Worm (Caenorhabditis elegans) whole organism, mixed stage, embryonic: ENCODE measurements around the gene ckk-1.

ENCODE experiments used
- M03D4.4 ChIP-seq: sonication (generic microtip); optimal IDR thresholded peaks from 2 replicates; lab custom pipeline; 2017; ENCODE audit warnings: mild to moderate bottlenecking, missing genetic modification characterization, missing compliant biosample characterization
- bed-3 ChIP-seq: fragments of 200-800 bp; sonication (Bioruptor generic); optimal IDR thresholded peaks from 3 replicates; lab custom pipeline; 2018; ENCODE audit warnings: mild to moderate bottlenecking, missing genetic modification characterization, moderate library complexity, missing compliant biosample characterization
- blmp-1 ChIP-seq: fragments of 150-350 bp; optimal IDR thresholded peaks from 2 replicates; lab custom pipeline; 2014; ENCODE audit warnings: missing biosample characterization, missing genetic modification characterization
- ceh-39 ChIP-seq: fragments of 150-350 bp; optimal IDR thresholded peaks from 2 replicates; lab custom pipeline; 2014; ENCODE audit warnings: missing biosample characterization, missing genetic modification characterization
- ceh-43 ChIP-seq: fragments of 200-800 bp; sonication (Bioruptor generic); optimal IDR thresholded peaks from 2 replicates; lab custom pipeline; 2018; ENCODE audit warnings: mild to moderate bottlenecking, missing genetic modification characterization, moderate library complexity, missing compliant biosample characterization
- ceh-83 ChIP-seq: fragments of 200-800 bp; sonication (Bioruptor generic); optimal IDR thresholded peaks from 2 replicates; lab custom pipeline; 2018; ENCODE audit warnings: mild to moderate bottlenecking, missing genetic modification characterization, missing compliant biosample characterization
- ces-1 ChIP-seq: fragments of 150-350 bp; optimal IDR thresholded peaks from 2 replicates; lab custom pipeline; 2014; ENCODE audit warnings: missing biosample characterization, missing genetic modification reagents, missing genetic modification characterization
- cnd-1 ChIP-seq: fragments of 200-800 bp; sonication (Bioruptor generic); optimal IDR thresholded peaks from 2 replicates; lab custom pipeline; 2018; ENCODE audit warnings: mild to moderate bottlenecking, missing genetic modification characterization, missing compliant biosample characterization
- drap-1 ChIP-seq: fragments of 200-800 bp; sonication (Bioruptor generic); optimal IDR thresholded peaks from 3 replicates; lab custom pipeline; 2018; ENCODE audit warnings: mild to moderate bottlenecking, missing genetic modification characterization, missing compliant biosample characterization
- elt-1 ChIP-seq: sonication (generic microtip); optimal IDR thresholded peaks from 2 replicates; lab custom pipeline; 2017; ENCODE audit warnings: missing genetic modification characterization, mild to moderate bottlenecking, missing compliant biosample characterization, antibody characterized with exemption, moderate library complexity, borderline replicate concordance; ENCODE audit not compliant: insufficient read depth
- elt-3 ChIP-seq: fragments of 150-350 bp; optimal IDR thresholded peaks from 2 replicates; lab custom pipeline; 2014; ENCODE audit warnings: missing biosample characterization, missing genetic modification characterization
- flh-1 ChIP-seq: fragments of 200-800 bp; sonication (Bioruptor generic); optimal IDR thresholded peaks from 2 replicates; lab custom pipeline; 2018; ENCODE audit warnings: mild to moderate bottlenecking, missing genetic modification characterization, moderate library complexity, missing compliant biosample characterization
- ham-2 ChIP-seq: fragments of 200-800 bp; sonication (Bioruptor generic); optimal IDR thresholded peaks from 2 replicates; lab custom pipeline; 2018; ENCODE audit warnings: mild to moderate bottlenecking, missing genetic modification characterization, missing compliant biosample characterization
- hlh-1 ChIP-seq: fragments of 150-350 bp; optimal IDR thresholded peaks from 2 replicates; lab custom pipeline; 2014; ENCODE audit warnings: missing biosample characterization, missing genetic modification reagents, missing genetic modification characterization
- lin-13 ChIP-seq: fragments of 150-350 bp; optimal IDR thresholded peaks from 2 replicates; lab custom pipeline; 2014; ENCODE audit warnings: missing biosample characterization, missing genetic modification characterization
- lin-32 ChIP-seq: fragments of 200-800 bp; sonication (Bioruptor generic); optimal IDR thresholded peaks from 2 replicates; lab custom pipeline; 2018; ENCODE audit warnings: mild to moderate bottlenecking, missing genetic modification characterization, missing compliant biosample characterization
- lsy-2 ChIP-seq: fragments of 150-350 bp; optimal IDR thresholded peaks from 2 replicates; lab custom pipeline; 2014; ENCODE audit warnings: missing biosample characterization, missing genetic modification characterization
- mab-5 ChIP-seq: fragments of 150-350 bp; optimal IDR thresholded peaks from 2 replicates; lab custom pipeline; 2014; ENCODE audit warnings: missing biosample characterization, missing genetic modification characterization
- mep-1 ChIP-seq: fragments of 150-350 bp; optimal IDR thresholded peaks from 2 replicates; lab custom pipeline; 2017; ENCODE audit warnings: missing biosample characterization, missing genetic modification reagents, missing genetic modification characterization, inconsistent platforms
- mls-2 ChIP-seq: sonication (generic microtip); optimal IDR thresholded peaks from 2 replicates; lab custom pipeline; 2016; ENCODE audit warnings: mild to moderate bottlenecking, missing genetic modification characterization, moderate library complexity, missing compliant biosample characterization
- nhr-12 ChIP-seq: fragments of 150-350 bp; optimal IDR thresholded peaks from 2 replicates; lab custom pipeline; 2014; ENCODE audit warnings: missing biosample characterization, missing genetic modification characterization
- nhr-2 ChIP-seq: fragments of 150-350 bp; optimal IDR thresholded peaks from 2 replicates; lab custom pipeline; 2014; ENCODE audit warnings: missing biosample characterization, missing genetic modification characterization
- nhr-237 ChIP-seq: fragments of 150-350 bp; optimal IDR thresholded peaks from 2 replicates; lab custom pipeline; 2014; ENCODE audit warnings: missing biosample characterization, missing genetic modification characterization
- nhr-28 ChIP-seq: fragments of 150-350 bp; optimal IDR thresholded peaks from 2 replicates; lab custom pipeline; 2014; ENCODE audit warnings: missing biosample characterization, missing genetic modification characterization
- nhr-76 ChIP-seq: sonication (generic microtip); optimal IDR thresholded peaks from 2 replicates; lab custom pipeline; 2017; ENCODE audit warnings: missing biosample characterization, missing genetic modification characterization
- pha-4 ChIP-seq: fragments of 150-350 bp; optimal IDR thresholded peaks from 2 replicates; lab custom pipeline; 2018; ENCODE audit warnings: missing biosample characterization, missing genetic modification reagents, missing genetic modification characterization
- sem-2 ChIP-seq: fragments of 200-800 bp; sonication (Bioruptor generic); optimal IDR thresholded peaks from 2 replicates; lab custom pipeline; 2018; ENCODE audit warnings: mild to moderate bottlenecking, missing genetic modification characterization, missing compliant biosample characterization
- snpc-4 ChIP-seq: fragments of 150-350 bp; optimal IDR thresholded peaks from 2 replicates; lab custom pipeline; 2014; ENCODE audit warnings: missing biosample characterization, missing genetic modification characterization
- sptf-1 ChIP-seq: sonication (generic microtip); optimal IDR thresholded peaks from 2 replicates; lab custom pipeline; 2017; ENCODE audit warnings: mild to moderate bottlenecking, missing genetic modification characterization, moderate library complexity, missing compliant biosample characterization
- tbx-8 ChIP-seq: fragments of 200-800 bp; sonication (Bioruptor generic); optimal IDR thresholded peaks from 2 replicates; lab custom pipeline; 2018; ENCODE audit warnings: mild to moderate bottlenecking, missing genetic modification characterization, moderate library complexity, missing compliant biosample characterization
- unc-120 ChIP-seq: sonication (generic microtip); optimal IDR thresholded peaks from 2 replicates; lab custom pipeline; 2017; ENCODE audit warnings: missing genetic modification characterization, missing compliant biosample characterization; ENCODE audit not compliant: poor library complexity, severe bottlenecking
- unc-39 ChIP-seq: fragments of 150-350 bp; optimal IDR thresholded peaks from 2 replicates; lab custom pipeline; 2014; ENCODE audit warnings: missing biosample characterization, missing genetic modification characterization
- unc-62 ChIP-seq: fragments of 150-350 bp; optimal IDR thresholded peaks from 2 replicates; lab custom pipeline; 2014; ENCODE audit warnings: missing biosample characterization, missing genetic modification reagents, missing genetic modification characterization
- ztf-11 ChIP-seq: fragments of 150-350 bp; optimal IDR thresholded peaks from 2 replicates; lab custom pipeline; 2014; ENCODE audit warnings: missing biosample characterization, missing genetic modification characterization

Gene ckk-1

DNA sequence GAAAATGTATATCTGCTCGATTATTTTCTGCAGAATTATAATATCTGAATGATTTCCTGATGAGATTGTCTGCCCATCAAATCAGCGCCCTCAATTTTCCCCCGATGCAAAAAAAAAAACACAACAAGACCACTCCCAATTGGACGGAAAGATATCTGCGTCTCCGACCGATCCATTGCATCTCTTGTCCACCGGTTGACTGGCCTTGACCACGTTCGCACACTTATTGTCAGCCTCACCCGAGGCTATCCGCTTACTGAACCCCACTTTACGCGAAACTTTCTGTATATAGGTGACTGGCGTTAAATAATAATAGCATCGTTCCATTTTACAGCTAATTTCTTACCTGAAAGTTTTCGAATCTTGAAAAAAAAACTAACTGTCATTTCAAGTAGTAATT, 40.9 kb upstream of the ckk-1 start:
- TF ChIP-seq ham-2 (peak; percentile 48), lin-32 (no peak), nhr-2 (tag; lab: Kevin White, UChicago) (peak; percentile 38)

DNA sequence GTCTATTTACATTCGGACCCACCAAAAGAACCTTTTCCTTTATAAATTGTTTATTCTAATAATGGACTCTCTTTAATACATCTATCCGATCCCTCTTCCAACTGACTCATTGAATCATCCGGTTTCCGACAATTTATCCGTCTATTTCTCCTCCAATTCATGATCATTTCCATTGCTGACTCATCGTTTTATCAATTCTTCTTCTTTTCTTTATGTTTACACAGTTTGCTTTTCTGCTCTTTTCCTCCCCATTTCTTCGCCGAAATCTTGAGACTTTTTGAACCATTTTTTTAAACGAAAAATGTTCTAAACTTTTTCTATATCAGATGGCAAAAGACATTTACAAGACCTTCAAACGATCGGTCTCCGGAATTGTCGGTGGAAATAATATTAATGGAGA, 39.8 kb upstream of the ckk-1 start, which contains the start of gene ced-6:
Gene ced-6 (plus strand): TSS at position 327 of the 400 bp plus-strand sequence.
- TF ChIP-seq nhr-12 (tag; lab: Kevin White, UChicago) (no peak), elt-1 (no peak), unc-120 (tag; lab: Kevin White, UChicago) (no peak), nhr-76 (no peak), mab-5 (tag; lab: Kevin White, UChicago) (no peak), lsy-2 (no peak), ceh-43 (no peak), nhr-237 (tag; lab: Kevin White, UChicago) (no peak), snpc-4 (tag; lab: Kevin White, UChicago) (no peak), sptf-1 (tag; lab: Kevin White, UChicago) (no peak), mep-1 (tag; lab: Kevin White, UChicago) (no peak)

DNA sequence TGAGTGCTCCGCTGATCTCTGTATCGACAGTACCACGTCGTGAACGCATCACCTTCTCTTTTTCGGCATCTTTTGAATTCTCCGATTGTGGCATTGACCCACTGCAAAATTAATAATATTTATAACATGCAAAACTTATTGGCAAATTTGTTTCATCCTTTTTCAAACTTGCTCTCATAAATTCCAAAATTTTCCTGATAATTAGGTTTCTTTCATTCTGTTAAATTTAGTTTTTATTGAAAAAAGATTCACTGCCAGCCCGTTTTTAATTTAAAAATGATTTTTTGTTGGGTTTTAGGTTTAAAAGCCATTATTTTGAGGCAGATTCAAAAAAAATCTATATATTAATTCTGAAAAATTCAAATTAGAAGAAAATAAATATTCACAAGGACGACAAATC, 35.3 kb upstream of the ckk-1 start, which contains the start of gene wdr-37:
Gene wdr-37 (minus strand): TSS at position 101 of the 400 bp plus-strand sequence.
- TF ChIP-seq elt-3 (tag; lab: Kevin White, UChicago) (no peak), mls-2 (tag; lab: Kevin White, UChicago) (no peak), nhr-12 (tag; lab: Kevin White, UChicago) (no peak), ces-1 (GFP tag; lab: Kevin White, UChicago) (no peak), snpc-4 (tag; lab: Kevin White, UChicago) (no peak), sem-2 (GFP tag; lab: Kevin White, UChicago) (no peak), ham-2 (no peak)

DNA sequence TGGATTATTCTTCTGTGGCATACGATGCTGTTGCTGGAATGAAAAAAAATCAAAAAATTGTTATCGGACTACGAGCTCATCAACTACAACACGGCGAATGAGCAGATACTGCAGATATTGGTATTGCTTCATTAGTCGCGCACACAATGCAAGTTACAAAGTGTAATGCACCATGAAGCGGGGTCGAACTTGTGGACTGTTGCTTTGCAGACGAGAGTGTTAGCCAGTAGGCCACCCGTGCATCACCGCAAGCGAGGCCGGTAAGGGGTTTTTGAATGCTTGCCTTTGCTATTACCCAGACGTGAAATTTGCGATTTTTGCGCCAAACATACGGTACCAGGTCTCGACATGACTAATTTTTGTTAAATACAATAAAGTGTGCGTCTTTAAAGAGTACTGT, 33.3 kb upstream of the ckk-1 start:
- TF ChIP-seq ceh-39 (tag; lab: Kevin White, UChicago), result no peak
- TF ChIP-seq elt-1, result no peak
- TF ChIP-seq cnd-1 (tag; lab: Kevin White, UChicago), result peak; percentile 97
- no peak for TF ChIP-seq snpc-4 (tag; lab: Kevin White, UChicago)
- TF ChIP-seq unc-120 (tag; lab: Kevin White, UChicago), result peak; percentile 84
- TF ChIP-seq ztf-11 (tag; lab: Kevin White, UChicago), result peak; percentile 70
- TF ChIP-seq drap-1 (GFP tag; lab: Kevin White, UChicago), result peak; percentile 97
- peak; percentile 95 for TF ChIP-seq pha-4
- TF ChIP-seq bed-3 (GFP tag; lab: Kevin White, UChicago), result peak; percentile 86
- TF ChIP-seq nhr-28 (tag; lab: Kevin White, UChicago), result peak; percentile 70
- TF ChIP-seq nhr-2 (tag; lab: Kevin White, UChicago), result no peak
- TF ChIP-seq tbx-8, result peak; percentile 96
- peak; percentile 96 for TF ChIP-seq sptf-1 (tag; lab: Kevin White, UChicago)
- peak; percentile 87 for TF ChIP-seq lin-13 (tag; lab: Kevin White, UChicago)
- peak; percentile 92 for TF ChIP-seq flh-1
- TF ChIP-seq ceh-43, result peak; percentile 89
- peak; percentile 94 for TF ChIP-seq ham-2
- peak; percentile 70 for TF ChIP-seq hlh-1 (tag; lab: Kevin White, UChicago)
- TF ChIP-seq mls-2 (tag; lab: Kevin White, UChicago), result peak; percentile 97
- TF ChIP-seq unc-39 (tag; lab: Kevin White, UChicago), result peak; percentile 70
- peak; percentile 94 for TF ChIP-seq lin-32
- peak; percentile 98 for TF ChIP-seq ceh-83 (GFP tag; lab: Kevin White, UChicago)
- TF ChIP-seq mep-1 (tag; lab: Kevin White, UChicago), result peak; percentile 47
- TF ChIP-seq lsy-2, result peak; percentile 42
- no peak for TF ChIP-seq elt-3 (tag; lab: Kevin White, UChicago)
- peak; percentile 96 for TF ChIP-seq sem-2 (GFP tag; lab: Kevin White, UChicago)
- TF ChIP-seq nhr-12 (tag; lab: Kevin White, UChicago), result no peak
- no peak for TF ChIP-seq mab-5 (tag; lab: Kevin White, UChicago)
- TF ChIP-seq unc-62 (GFP tag; lab: Kevin White, UChicago), result peak; percentile 30
- TF ChIP-seq M03D4.4 (tag; lab: Kevin White, UChicago), result peak; percentile 97
- no peak for TF ChIP-seq blmp-1 (tag; lab: Kevin White, UChicago)
- TF ChIP-seq nhr-76, result peak; percentile 47
- peak; percentile 12 for TF ChIP-seq nhr-237 (tag; lab: Kevin White, UChicago)
